Fruit fly (Drosophila melanogaster) whole organism, embryonic: ENCODE data around the gene CG13114.

Experiments used
- Ada2b ChIP-seq: fragments of 200-800 bp; sonication (Bioruptor generic); IDR thresholded peaks from 2 replicates; pipeline ENCODE4 v1.3.6; 2022; ENCODE audit warnings: missing biosample characterization, missing genetic modification characterization
- Awh ChIP-seq: fragments of 200-800 bp; sonication (Bioruptor generic); IDR thresholded peaks from 2 replicates; pipeline ENCODE4, ENCODE4 v1.3.6; 2022; ENCODE audit warnings: missing biosample characterization, missing genetic modification characterization
- Blimp-1 ChIP-seq: fragments of 200-800 bp; sonication (Bioruptor generic); optimal IDR thresholded peaks from 3 replicates; lab custom pipeline; 2018; ENCODE audit warnings: missing biosample characterization, missing genetic modification characterization, mild to moderate bottlenecking, moderate library complexity, missing genetic modification reagents
- CG10979 ChIP-seq: fragments of 200-800 bp; sonication (Bioruptor generic); optimal IDR thresholded peaks from 2 replicates; lab custom pipeline; 2018; ENCODE audit warnings: missing biosample characterization, mild to moderate bottlenecking, missing genetic modification characterization, moderate library complexity
- CG12236 ChIP-seq: fragments of 200-800 bp; sonication (Bioruptor generic); optimal IDR thresholded peaks from 2 replicates; lab custom pipeline; 2016; ENCODE audit warnings: missing biosample characterization, missing genetic modification characterization
- CG13123 ChIP-seq: fragments of 200-800 bp; sonication (Bioruptor generic); optimal IDR thresholded peaks from 2 replicates; lab custom pipeline; 2016; ENCODE audit warnings: missing biosample characterization, missing genetic modification characterization
- CG13624 ChIP-seq: fragments of 200-800 bp; sonication (Bioruptor generic); optimal IDR thresholded peaks from 2 replicates; lab custom pipeline; 2016; ENCODE audit warnings: missing biosample characterization, missing genetic modification characterization
- CG15073 ChIP-seq: fragments of 200-800 bp; sonication (Bioruptor generic); optimal IDR thresholded peaks from 2 replicates; lab custom pipeline; 2016; ENCODE audit warnings: missing biosample characterization, missing genetic modification characterization
- CG16779 ChIP-seq: fragments of 200-800 bp; sonication (Bioruptor generic); IDR thresholded peaks from 2 replicates; pipeline ENCODE4 v1.3.6; 2022; ENCODE audit warnings: missing biosample characterization, missing genetic modification characterization
- CG16813 ChIP-seq: fragments of 200-800 bp; sonication (Bioruptor generic); IDR thresholded peaks from 3 replicates; pipeline ENCODE4 v1.3.6; 2022; ENCODE audit warnings: missing biosample characterization, missing genetic modification characterization; ENCODE audit not compliant: partially characterized antibody
- CG17328 ChIP-seq: fragments of 200-800 bp; sonication (Bioruptor generic); IDR thresholded peaks from 2 replicates; pipeline ENCODE4 v1.3.6; 2022; ENCODE audit warnings: missing biosample characterization, missing genetic modification characterization
- CG17912 ChIP-seq: fragments of 200-800 bp; sonication (Bioruptor generic); optimal IDR thresholded peaks from 2 replicates; lab custom pipeline; 2018; ENCODE audit warnings: missing biosample characterization, mild to moderate bottlenecking, missing genetic modification characterization
- CG18764 ChIP-seq: fragments of 200-800 bp; sonication (Bioruptor generic); optimal IDR thresholded peaks from 3 replicates; lab custom pipeline; 2016; ENCODE audit warnings: missing biosample characterization, missing genetic modification characterization
- CG30020 ChIP-seq: fragments of 200-800 bp; optimal IDR thresholded peaks from 2 replicates; lab custom pipeline; 2019; ENCODE audit warnings: missing biosample characterization, mild to moderate bottlenecking, missing genetic modification characterization, moderate library complexity
- CG31388 ChIP-seq: fragments of 200-800 bp; sonication (Bioruptor generic); optimal IDR thresholded peaks from 2 replicates; lab custom pipeline; 2016; ENCODE audit warnings: missing biosample characterization, missing genetic modification characterization
- CG3838 ChIP-seq: fragments of 200-800 bp; sonication (Bioruptor generic); optimal IDR thresholded peaks from 3 replicates; lab custom pipeline; 2016; ENCODE audit warnings: missing biosample characterization, missing genetic modification characterization
- CG43689 ChIP-seq: fragments of 200-800 bp; sonication (Bioruptor generic); IDR thresholded peaks from 2 replicates; pipeline ENCODE4 v1.3.6; 2022; ENCODE audit warnings: missing biosample characterization, missing genetic modification characterization
- CG7745 ChIP-seq: fragments of 200-800 bp; sonication (Bioruptor generic); optimal IDR thresholded peaks from 2 replicates; lab custom pipeline; 2018; ENCODE audit warnings: missing biosample characterization, mild to moderate bottlenecking, missing genetic modification characterization, moderate library complexity
- CG8281 ChIP-seq: fragments of 200-800 bp; sonication (Bioruptor generic); optimal IDR thresholded peaks from 2 replicates; lab custom pipeline; 2018; ENCODE audit warnings: missing biosample characterization, mild to moderate bottlenecking, missing genetic modification characterization, moderate library complexity
- CG8765 ChIP-seq: fragments of 200-800 bp; sonication (Bioruptor generic); IDR thresholded peaks from 2 replicates; pipeline ENCODE4 v1.3.6; 2022; ENCODE audit warnings: missing biosample characterization, missing genetic modification characterization
- CG8944 ChIP-seq: fragments of 200-800 bp; sonication (Bioruptor generic); optimal IDR thresholded peaks from 3 replicates; lab custom pipeline; 2016; ENCODE audit warnings: missing biosample characterization, missing genetic modification characterization
- CoRest ChIP-seq: fragments of 200-800 bp; sonication (Bioruptor generic); optimal IDR thresholded peaks from 3 replicates; lab custom pipeline; 2018; ENCODE audit warnings: missing biosample characterization, mild to moderate bottlenecking, missing genetic modification characterization, moderate library complexity
- Dbx ChIP-seq: fragments of 200-800 bp; sonication (Bioruptor generic); IDR thresholded peaks from 3 replicates; pipeline ENCODE4 v1.3.6; 2022; ENCODE audit warnings: missing biosample characterization, missing genetic modification characterization
- Dek ChIP-seq: fragments of 200-800 bp; sonication (Bioruptor generic); optimal IDR thresholded peaks from 3 replicates; lab custom pipeline; 2019; ENCODE audit warnings: missing biosample characterization, mild to moderate bottlenecking, missing genetic modification characterization, moderate library complexity
- Fer3 ChIP-seq: fragments of 200-800 bp; sonication (Bioruptor generic); optimal IDR thresholded peaks from 2 replicates; lab custom pipeline; 2018; ENCODE audit warnings: missing biosample characterization, mild to moderate bottlenecking, missing genetic modification characterization, moderate library complexity
- Gug ChIP-seq: fragments of 200-800 bp; sonication (Bioruptor generic); IDR thresholded peaks from 4 replicates; pipeline ENCODE4 v1.3.6; 2022; ENCODE audit warnings: missing biosample characterization, missing genetic modification characterization
- HLH4C ChIP-seq: fragments of 200-800 bp; sonication (Bioruptor generic); IDR thresholded peaks from 3 replicates; pipeline ENCODE4 v1.3.6; 2022; ENCODE audit warnings: missing biosample characterization, missing genetic modification characterization; ENCODE audit not compliant: partially characterized antibody
- Myb ChIP-seq: fragments of 200-800 bp; sonication (Bioruptor generic); optimal IDR thresholded peaks from 2 replicates; lab custom pipeline; 2016; ENCODE audit warnings: missing biosample characterization, missing genetic modification characterization
- Ravus ChIP-seq: fragments of 200-800 bp; sonication (Bioruptor generic); IDR thresholded peaks from 2 replicates; pipeline ENCODE4 v1.3.6; 2022; ENCODE audit warnings: missing biosample characterization, missing genetic modification characterization
- Rfx ChIP-seq: fragments of 200-800 bp; sonication (Bioruptor generic); IDR thresholded peaks from 2 replicates; pipeline ENCODE4 v1.3.6; 2022; ENCODE audit warnings: missing biosample characterization, missing genetic modification characterization
- Scr ChIP-seq: fragments of 200-800 bp; sonication (Bioruptor generic); IDR thresholded peaks from 2 replicates; pipeline ENCODE4 v1.3.6; 2022; ENCODE audit warnings: missing biosample characterization, missing genetic modification characterization; ENCODE audit not compliant: partially characterized antibody
- bigmax ChIP-seq: fragments of 200-800 bp; sonication (Bioruptor generic); optimal IDR thresholded peaks from 2 replicates; lab custom pipeline; 2018; ENCODE audit warnings: missing biosample characterization, mild to moderate bottlenecking, missing genetic modification characterization
- ci ChIP-seq: fragments of 200-800 bp; sonication (Bioruptor generic); IDR thresholded peaks from 3 replicates; pipeline ENCODE4 v1.3.6; 2022; ENCODE audit warnings: missing biosample characterization, missing genetic modification characterization
- corto ChIP-seq: fragments of 200-800 bp; sonication (Bioruptor generic); optimal IDR thresholded peaks from 2 replicates; lab custom pipeline; 2016; ENCODE audit warnings: missing biosample characterization, mild to moderate bottlenecking, missing genetic modification characterization, moderate library complexity
- dimm ChIP-seq: fragments of 200-800 bp; sonication (Bioruptor generic); IDR thresholded peaks from 2 replicates; pipeline ENCODE4 v1.3.6; 2022; ENCODE audit warnings: missing biosample characterization, missing genetic modification characterization
- eve ChIP-seq, 2 experiments: fragments of >200 bp; optimal IDR thresholded peaks; 2 replicates each; lab custom pipeline; 2017; ENCODE audit warnings: missing biosample characterization in 2 of 2, missing genetic modification characterization in 2 of 2
- grn ChIP-seq: fragments of 200-800 bp; sonication (Bioruptor generic); optimal IDR thresholded peaks from 3 replicates; lab custom pipeline; 2017; ENCODE audit warnings: missing biosample characterization, missing genetic modification characterization
- ham ChIP-seq: fragments of 200-800 bp; sonication (Bioruptor generic); IDR thresholded peaks from 2 replicates; pipeline ENCODE4 v1.3.6; 2022; ENCODE audit warnings: missing biosample characterization, missing genetic modification characterization
- hb ChIP-seq: fragments of 200-800 bp; sonication (Bioruptor generic); IDR thresholded peaks from 3 replicates; pipeline ENCODE4 v1.3.6; 2022; ENCODE audit warnings: missing biosample characterization, missing genetic modification characterization; ENCODE audit not compliant: partially characterized antibody
- insv ChIP-seq, 2 experiments: fragments of 200-800 bp; sonication (Bioruptor generic); optimal IDR thresholded peaks; 3 replicates each; lab custom pipeline; 2016 to 2018; ENCODE audit warnings: missing biosample characterization in 2 of 2, missing genetic modification characterization in 2 of 2
- nom ChIP-seq: fragments of 200-800 bp; sonication (Bioruptor generic); optimal IDR thresholded peaks from 2 replicates; lab custom pipeline; 2017; ENCODE audit warnings: missing biosample characterization, missing genetic modification characterization, mild to moderate bottlenecking, moderate library complexity, missing genetic modification reagents
- org-1 ChIP-seq: fragments of 200-800 bp; sonication (Bioruptor generic); optimal IDR thresholded peaks from 2 replicates; lab custom pipeline; 2017; ENCODE audit warnings: missing biosample characterization, missing genetic modification characterization
- pnt ChIP-seq: fragments of 200-800 bp; sonication (Bioruptor generic); optimal IDR thresholded peaks from 3 replicates; lab custom pipeline; 2016; ENCODE audit warnings: missing biosample characterization, missing genetic modification characterization
- pros ChIP-seq: fragments of 200-800 bp; sonication (Bioruptor generic); optimal IDR thresholded peaks from 3 replicates; lab custom pipeline; 2019; ENCODE audit warnings: missing biosample characterization, mild to moderate bottlenecking, missing genetic modification characterization, moderate library complexity
- ro ChIP-seq: fragments of 200-800 bp; sonication (Bioruptor generic); IDR thresholded peaks from 2 replicates; pipeline ENCODE4 v1.3.6; 2022; ENCODE audit warnings: missing biosample characterization, missing genetic modification characterization
- tx ChIP-seq: fragments of 200-800 bp; sonication (Bioruptor generic); optimal IDR thresholded peaks from 2 replicates; lab custom pipeline; 2016; ENCODE audit warnings: missing biosample characterization, missing genetic modification characterization
- unpg ChIP-seq: fragments of 200-800 bp; sonication (Bioruptor generic); optimal IDR thresholded peaks from 3 replicates; lab custom pipeline; 2018; ENCODE audit warnings: missing biosample characterization, mild to moderate bottlenecking, missing genetic modification characterization, moderate library complexity
- usp ChIP-seq: fragments of >200 bp; optimal IDR thresholded peaks from 2 replicates; lab custom pipeline; 2017; ENCODE audit warnings: missing biosample characterization, missing genetic modification characterization
- yki ChIP-seq: fragments of >200 bp; optimal IDR thresholded peaks from 3 replicates; lab custom pipeline; 2018
- zen ChIP-seq: fragments of 200-800 bp; sonication (Bioruptor generic); optimal IDR thresholded peaks from 3 replicates; lab custom pipeline; 2018; ENCODE audit warnings: missing biosample characterization, mild to moderate bottlenecking, missing genetic modification characterization, moderate library complexity

Gene CG13114

dm6 chr2L:9524915-9525314, 20.7 kb upstream of the CG13114 start (continued):
- TF ChIP-seq nom (GFP tag; lab: Kevin White, UChicago) (no peak), zen (tag; lab: Kevin White, UChicago) (no peak), CG8281 (tag; lab: Kevin White, UChicago) (peak; percentile 96), ham (GFP tag; lab: Robert Waterston, UW) (no peak), Awh (GFP tag; lab: Robert Waterston, UW) (no peak), ci (GFP tag; lab: Robert Waterston, UW) (0 out of 3 replicates have a peak, but pooled peaks have one; percentile 44), Scr (GFP tag; lab: Robert Waterston, UW) (no peak), CG13123 (no peak)

- peak; percentile 68 for TF ChIP-seq pnt (GFP tag; lab: Kevin White, UChicago)
- no peak for TF ChIP-seq CG30020 (tag; lab: Kevin White, UChicago)
- no peak for TF ChIP-seq CG31388 (GFP tag; lab: Kevin White, UChicago)
- peak; percentile 57 for TF ChIP-seq tx (GFP tag; lab: Kevin White, UChicago)
- no peak for TF ChIP-seq usp (GFP tag; lab: Kevin White, UChicago)
- TF ChIP-seq CG13624 (GFP tag; lab: Kevin White, UChicago), result peak; percentile 72
- peak; percentile 85 for TF ChIP-seq unpg (GFP tag; lab: Kevin White, UChicago)
- TF ChIP-seq CG16779 (GFP tag; lab: Robert Waterston, UW), result peak; percentile 66
- TF ChIP-seq CG8944 (GFP tag; lab: Kevin White, UChicago), result peak; percentile 80
- peak; percentile 65; the same call in 2 of the 3 replicates for TF ChIP-seq Dbx (GFP tag; lab: Robert Waterston, UW)
- TF ChIP-seq org-1 (GFP tag; lab: Kevin White, UChicago), result peak; percentile 89
- peak; percentile 73 for TF ChIP-seq CoRest (tag; lab: Kevin White, UChicago)
- TF ChIP-seq CG16813 (GFP tag; lab: Robert Waterston, UW), result no peak
- TF ChIP-seq CG10979, result peak; percentile 54
- TF ChIP-seq Fer3, result peak; percentile 87
- TF ChIP-seq CG15073, result peak; percentile 38
- peak; percentile 72 for TF ChIP-seq bigmax (GFP tag; lab: Kevin White, UChicago)
- peak; percentile 73 for TF ChIP-seq CG43689 (GFP tag; lab: Robert Waterston, UW)
- peak; percentile 36; the same call in 1 of the 2 replicates for TF ChIP-seq Ada2b (GFP tag; lab: Robert Waterston, UW)
- TF ChIP-seq Ravus (GFP tag; lab: Robert Waterston, UW), result no peak
- TF ChIP-seq CG8765 (GFP tag; lab: Robert Waterston, UW), result no peak
- TF ChIP-seq ci (GFP tag; lab: Robert Waterston, UW), result peak; percentile 93
- TF ChIP-seq CG17328 (GFP tag; lab: Robert Waterston, UW), result peak; percentile 75
- no peak for TF ChIP-seq yki (lab: Kevin White, UChicago)
- TF ChIP-seq CG17912 (GFP tag; lab: Kevin White, UChicago), result peak; percentile 92
- TF ChIP-seq Rfx (GFP tag; lab: Robert Waterston, UW), result peak; percentile 89
- peak in 1 of 2 experiments; percentile 65 for TF ChIP-seq eve (GFP tag; optimal IDR thresholded peaks at IDR 0.05; lab: Kevin White, UChicago)
- peak; percentile 85 for TF ChIP-seq Blimp-1 (GFP tag; lab: Kevin White, UChicago)
- TF ChIP-seq CG7745 (tag; lab: Kevin White, UChicago), result peak; percentile 94
- TF ChIP-seq dimm (GFP tag; lab: Robert Waterston, UW), result no peak
- TF ChIP-seq ro, result no peak
- peak; percentile 94 for TF ChIP-seq CG12236 (GFP tag; lab: Kevin White, UChicago)
- no peak for TF ChIP-seq HLH4C (GFP tag; lab: Robert Waterston, UW)
- no peak for TF ChIP-seq hb (GFP tag; lab: Robert Waterston, UW)
- TF ChIP-seq Gug (GFP tag; lab: Robert Waterston, UW), result no peak
- peak; percentile 92 for TF ChIP-seq CG18764
- peak; percentile 64 for TF ChIP-seq Dek (tag; lab: Kevin White, UChicago)
- peak; percentile 45 for TF ChIP-seq Myb (GFP tag; lab: Kevin White, UChicago)
- TF ChIP-seq CG3838 (GFP tag; lab: Kevin White, UChicago), result peak; percentile 88
- no peak for TF ChIP-seq corto
- TF ChIP-seq pros (GFP tag; lab: Kevin White, UChicago), result peak; percentile 37
- TF ChIP-seq grn (GFP tag; lab: Kevin White, UChicago), result peak; percentile 92
- peak; percentile 23 to 71 for TF ChIP-seq insv (GFP tag; optimal IDR thresholded peaks at IDR 0.05; lab: Kevin White, UChicago)
Observed at dm6 chr2L:9525719-9526118, 19.9 kb upstream of the CG13114 start.
